Worm (Caenorhabditis elegans) whole organism, L1 larva: ENCODE results near the gene sto-3.

ENCODE experiments used
- C16A3.4 ChIP-seq: fragments of 150-350 bp; optimal IDR thresholded peaks from 2 replicates; lab custom pipeline; 2014; ENCODE audit warnings: missing biosample characterization, missing genetic modification characterization
- F16B12.6 ChIP-seq: fragments of 150-350 bp; optimal IDR thresholded peaks from 2 replicates; lab custom pipeline; 2014; ENCODE audit warnings: missing biosample characterization, missing genetic modification characterization
- alr-1 ChIP-seq: fragments of 200-800 bp; sonication (Bioruptor generic); optimal IDR thresholded peaks from 2 replicates; lab custom pipeline; 2018; ENCODE audit warnings: borderline replicate concordance, mild to moderate bottlenecking, missing genetic modification characterization, missing compliant biosample characterization
- aly-2 ChIP-seq: fragments of 150-350 bp; optimal IDR thresholded peaks from 2 replicates; lab custom pipeline; 2014; ENCODE audit warnings: missing biosample characterization, missing genetic modification characterization
- ama-1 ChIP-seq: fragments of 150-350 bp; optimal IDR thresholded peaks from 2 replicates; lab custom pipeline; 2014
- blmp-1 ChIP-seq: fragments of 150-350 bp; optimal IDR thresholded peaks from 2 replicates; lab custom pipeline; 2014; ENCODE audit warnings: missing biosample characterization, missing genetic modification characterization
- ceh-63 ChIP-seq: fragments of 200-800 bp; sonication (Bioruptor generic); optimal IDR thresholded peaks from 2 replicates; lab custom pipeline; 2018; ENCODE audit warnings: mild to moderate bottlenecking, missing genetic modification characterization, missing compliant biosample characterization
- ceh-8 ChIP-seq: fragments of 200-800 bp; sonication (Bioruptor generic); optimal IDR thresholded peaks from 2 replicates; lab custom pipeline; 2018; ENCODE audit warnings: mild to moderate bottlenecking, missing genetic modification characterization, moderate library complexity, missing compliant biosample characterization
- ceh-82 ChIP-seq, 3 experiments: fragments of 150-350 bp in 1 of 3; sonication (generic microtip) in 2 of 3; optimal IDR thresholded peaks; 2 replicates each; lab custom pipeline; 2014 to 2017; ENCODE audit warnings: missing biosample characterization in 3 of 3, missing genetic modification characterization in 3 of 3
- ceh-90 ChIP-seq: sonication (generic microtip); optimal IDR thresholded peaks from 2 replicates; lab custom pipeline; 2016; ENCODE audit warnings: missing genetic modification characterization, missing compliant biosample characterization
- ces-1 ChIP-seq: fragments of 150-350 bp; optimal IDR thresholded peaks from 2 replicates; lab custom pipeline; 2014; ENCODE audit warnings: missing biosample characterization, missing genetic modification reagents, missing genetic modification characterization
- dsc-1 ChIP-seq: sonication (generic microtip); optimal IDR thresholded peaks from 2 replicates; lab custom pipeline; 2016; ENCODE audit warnings: mild to moderate bottlenecking, missing genetic modification characterization, missing compliant biosample characterization
- efl-1 ChIP-seq, 4 experiments: fragments of 150-350 bp; optimal IDR thresholded peaks in 3 of 4; peaks in 1 of 4; 1 replicate in 1 of 4; 2 replicates in 3 of 4; lab custom pipeline; 2014; ENCODE audit warnings: missing biosample characterization in 2 of 4, missing genetic modification characterization in 2 of 4, missing genetic modification reagents in 2 of 4
- efl-3 ChIP-seq: fragments of 200-800 bp; sonication (Bioruptor generic); optimal IDR thresholded peaks from 2 replicates; lab custom pipeline; 2018; ENCODE audit warnings: mild to moderate bottlenecking, missing genetic modification characterization, missing compliant biosample characterization
- egl-13 ChIP-seq: sonication (generic microtip); optimal IDR thresholded peaks from 2 replicates; lab custom pipeline; 2016; ENCODE audit warnings: missing genotype, missing genetic modification reagents, missing genetic modification characterization, missing compliant biosample characterization
- elt-2 ChIP-seq: sonication (generic microtip); optimal IDR thresholded peaks from 2 replicates; lab custom pipeline; 2016; ENCODE audit warnings: missing genetic modification characterization, mild to moderate bottlenecking, inconsistent platforms, missing compliant biosample characterization, missing genetic modification reagents
- elt-3 ChIP-seq, 6 experiments: fragments of 150-350 bp in 1 of 6; sonication (generic microtip); optimal IDR thresholded peaks; 2 replicates each; lab custom pipeline; 2017 to 2018; ENCODE audit warnings: missing biosample characterization in 6 of 6, missing genetic modification characterization in 6 of 6, inconsistent platforms in 1 of 6
- ets-5 ChIP-seq: fragments of 200-800 bp; sonication (Bioruptor generic); IDR thresholded peaks from 2 replicates; pipeline ENCODE4 v1.3.6; 2022; ENCODE audit warnings: missing genetic modification characterization, missing compliant biosample characterization
- fkh-4 ChIP-seq: sonication (generic microtip); optimal IDR thresholded peaks from 2 replicates; lab custom pipeline; 2016; ENCODE audit warnings: missing compliant biosample characterization, missing genetic modification characterization, borderline replicate concordance
- fkh-8 ChIP-seq: sonication (generic microtip); optimal IDR thresholded peaks from 2 replicates; lab custom pipeline; 2016; ENCODE audit warnings: mild to moderate bottlenecking, missing genetic modification characterization, missing compliant biosample characterization
- fos-1 ChIP-seq: fragments of 150-350 bp; optimal IDR thresholded peaks from 2 replicates; lab custom pipeline; 2014; ENCODE audit warnings: missing biosample characterization, missing genetic modification characterization
- irx-1 ChIP-seq: sonication (generic microtip); optimal IDR thresholded peaks from 2 replicates; lab custom pipeline; 2016; ENCODE audit warnings: missing genetic modification characterization, missing compliant biosample characterization
- lin-14 ChIP-seq: fragments of 200-800 bp; sonication (Bioruptor generic); optimal IDR thresholded peaks from 2 replicates; lab custom pipeline; 2018; ENCODE audit warnings: mild to moderate bottlenecking, missing genetic modification characterization, moderate library complexity, missing compliant biosample characterization
- mab-9 ChIP-seq: fragments of 200-800 bp; sonication (Bioruptor generic); IDR thresholded peaks from 2 replicates; pipeline ENCODE4 v1.3.6; 2022; ENCODE audit warnings: missing genetic modification reagents, missing genetic modification characterization, missing compliant biosample characterization
- mep-1 ChIP-seq: fragments of 150-350 bp; optimal IDR thresholded peaks from 2 replicates; lab custom pipeline; 2014; ENCODE audit warnings: missing biosample characterization, missing genetic modification characterization
- nhr-11 ChIP-seq: fragments of 150-350 bp; optimal IDR thresholded peaks from 2 replicates; lab custom pipeline; 2014; ENCODE audit warnings: missing biosample characterization, missing genetic modification characterization
- nhr-19 ChIP-seq: fragments of 200-800 bp; sonication (Bioruptor generic); conservative IDR thresholded peaks from 2 replicates; pipeline ENCODE4 v1.3.6; 2022; ENCODE audit warnings: missing genetic modification characterization, missing compliant biosample characterization
- nhr-237 ChIP-seq: fragments of 150-350 bp; optimal IDR thresholded peaks from 2 replicates; lab custom pipeline; 2014; ENCODE audit warnings: missing biosample characterization, missing genetic modification characterization
- nhr-47 ChIP-seq: sonication (generic microtip); optimal IDR thresholded peaks from 2 replicates; lab custom pipeline; 2016; ENCODE audit warnings: mild to moderate bottlenecking, missing genetic modification characterization, moderate library complexity, missing compliant biosample characterization
- nhr-71 ChIP-seq: sonication (generic microtip); optimal IDR thresholded peaks from 2 replicates; lab custom pipeline; 2016; ENCODE audit warnings: mild to moderate bottlenecking, missing genetic modification characterization, moderate library complexity, missing compliant biosample characterization
- nhr-85 ChIP-seq: sonication (generic microtip); peaks from one replicate; lab custom pipeline; 2016; ENCODE audit warnings: missing genetic modification characterization, inconsistent platforms, missing compliant biosample characterization
- snu-23 ChIP-seq: sonication (generic microtip); optimal IDR thresholded peaks from 2 replicates; lab custom pipeline; 2016; ENCODE audit warnings: missing genetic modification characterization, missing compliant biosample characterization
- sup-37 ChIP-seq: fragments of 200-800 bp; sonication (Bioruptor generic); optimal IDR thresholded peaks from 2 replicates; lab custom pipeline; 2018; ENCODE audit warnings: mild to moderate bottlenecking, missing genetic modification characterization, missing compliant biosample characterization
- ztf-4 ChIP-seq: fragments of 150-350 bp; optimal IDR thresholded peaks from 2 replicates; lab custom pipeline; 2014; ENCODE audit warnings: missing biosample characterization, missing genetic modification characterization

The sto-3 gene

DNA sequence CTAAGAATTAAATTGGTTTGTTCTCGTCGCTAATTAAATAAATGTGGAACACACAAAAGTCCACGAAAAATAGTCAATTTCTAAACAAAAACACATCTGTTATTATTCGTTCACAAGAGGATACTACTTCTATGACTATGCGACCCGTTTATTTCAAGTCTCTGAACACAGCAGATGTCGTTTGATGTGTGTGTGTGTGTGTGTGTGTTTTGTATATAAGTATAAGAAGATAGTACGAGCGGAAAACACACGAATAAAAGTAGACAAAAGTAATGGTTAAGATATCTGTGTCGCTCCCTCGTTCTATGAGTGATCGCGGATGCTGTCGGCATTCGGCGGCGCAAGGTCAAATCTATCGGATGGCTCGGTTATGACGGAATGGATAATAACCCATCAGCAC is 23.1 kb downstream of the sto-3 start:
- TF ChIP-seq snu-23 (GFP tag; lab: Kevin White, UChicago) (peak; percentile 16), nhr-19 (GFP tag; lab: Robert Waterston, UW) (peak; percentile 29; the same call in 1 of the 2 replicates), aly-2 (tag; lab: Kevin White, UChicago) (no peak), blmp-1 (tag; lab: Kevin White, UChicago) (peak; percentile 6), elt-3 (tag; optimal IDR thresholded peaks at IDR 0.05; lab: Kevin White, UChicago) (peak in 1 of 6 experiments; percentile 23), nhr-71 (tag; lab: Kevin White, UChicago) (peak; percentile 22), nhr-85 (tag; lab: Kevin White, UChicago) (peak; percentile 72), nhr-47 (no peak), lin-14 (GFP tag; lab: Kevin White, UChicago) (peak; percentile 57)
- TF ChIP-seq, all 84 proteins: peak for 7

DNA sequence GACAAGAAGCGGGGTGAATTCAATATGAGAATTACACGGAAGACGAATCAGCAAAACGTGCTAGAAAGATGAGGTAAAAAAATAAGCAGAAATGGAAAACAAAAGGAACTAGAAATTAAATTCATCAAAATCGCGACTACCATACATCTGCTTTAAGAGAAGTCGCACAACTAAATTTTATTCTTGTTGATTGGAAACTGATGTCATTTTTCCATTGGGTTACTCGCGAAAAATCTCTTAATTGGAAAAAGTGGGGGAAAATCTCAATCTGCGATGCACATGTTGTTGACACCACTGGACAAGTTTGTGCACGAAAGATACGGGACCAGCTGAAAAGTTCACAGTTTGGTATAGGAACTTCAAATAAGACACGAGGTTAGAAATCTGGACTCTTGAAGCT is 25.0 kb downstream of the sto-3 start:
- peak; percentile 97 for TF ChIP-seq dsc-1 (tag; lab: Kevin White, UChicago)
- TF ChIP-seq sup-37 (GFP tag; lab: Kevin White, UChicago): no peak
- TF ChIP-seq fkh-4 (tag; lab: Kevin White, UChicago): peak; percentile 89

DNA sequence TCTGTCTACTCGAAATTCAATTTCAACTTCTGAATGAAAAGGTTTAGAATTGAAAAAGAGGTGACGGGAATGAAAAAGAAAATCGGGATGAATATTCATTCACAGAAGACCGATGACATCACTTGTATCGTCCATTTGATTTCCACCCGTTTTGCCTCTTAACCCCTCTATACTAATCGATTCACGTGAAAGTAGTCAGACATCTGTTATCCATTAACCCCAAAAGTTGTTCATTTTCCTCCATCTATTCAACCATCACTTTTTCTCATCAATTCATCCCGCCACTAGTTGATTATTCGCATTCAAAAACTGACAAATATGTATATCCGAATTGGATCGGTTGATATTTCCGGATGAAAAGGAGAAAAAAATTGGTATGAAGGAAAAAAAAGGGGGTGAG is 29.4 kb downstream of the sto-3 start:
- TF ChIP-seq lin-14 (GFP tag; lab: Kevin White, UChicago) (peak; percentile 23), nhr-85 (tag; lab: Kevin White, UChicago) (peak; percentile 35), egl-13 (peak; percentile 20), ces-1 (GFP tag; lab: Kevin White, UChicago) (no peak), snu-23 (GFP tag; lab: Kevin White, UChicago) (no peak), dsc-1 (tag; lab: Kevin White, UChicago) (peak; percentile 93), fkh-4 (tag; lab: Kevin White, UChicago) (peak; percentile 71)

DNA sequence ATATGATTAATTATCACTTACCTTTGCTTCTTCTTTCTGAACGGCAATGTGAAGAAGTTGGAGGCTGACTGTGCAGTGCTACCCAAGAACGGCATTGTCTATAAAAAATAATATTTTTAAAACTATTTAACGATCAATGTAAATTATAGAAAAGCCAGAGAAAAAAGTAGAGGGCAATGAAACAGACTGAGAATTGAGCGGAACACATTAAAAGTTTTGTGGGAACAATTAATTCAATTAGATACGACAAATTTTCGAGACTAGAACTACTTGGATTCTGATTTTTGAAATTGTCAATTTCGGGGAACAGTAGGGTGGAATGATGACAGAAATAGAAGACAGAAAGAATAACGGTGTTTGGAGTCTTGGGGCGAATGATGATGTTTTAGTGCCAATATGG is 30.3 kb downstream of the sto-3 start, which contains the start of gene F52D10.2:
TSS of gene F52D10.2 (minus strand) at position 101 of the 400 bp plus-strand sequence.
- no peak for TF ChIP-seq F16B12.6
- no peak for TF ChIP-seq ceh-63
- no peak for TF ChIP-seq fkh-4 (tag; lab: Kevin White, UChicago)
- no peak for TF ChIP-seq efl-3 (GFP tag; lab: Kevin White, UChicago)
- TF ChIP-seq C16A3.4: no peak
- TF ChIP-seq ceh-82 (tag; optimal IDR thresholded peaks at IDR 0.05; lab: Kevin White, UChicago): no peak
- no peak for TF ChIP-seq nhr-237

DNA sequence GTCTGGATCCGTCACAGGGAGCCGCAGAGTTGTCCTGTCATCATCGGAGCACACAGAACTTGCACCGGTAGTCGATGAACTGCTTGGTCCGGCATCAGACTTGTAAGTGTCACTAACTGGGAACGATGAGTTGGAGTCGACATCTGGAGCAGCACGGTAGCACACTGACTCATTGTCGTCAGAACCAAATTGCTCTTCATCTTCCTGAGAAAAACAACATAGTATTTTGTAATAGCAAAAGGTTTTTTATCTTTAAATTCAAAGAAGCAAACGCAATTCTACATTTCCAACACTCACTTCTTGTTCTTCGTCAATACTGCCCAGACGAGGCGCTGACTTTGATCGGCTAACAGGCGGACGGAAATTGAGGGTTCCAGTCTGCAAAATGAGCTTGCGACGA is 31.4 kb downstream of the sto-3 start:
- TF ChIP-seq efl-1 (optimal IDR thresholded peaks at IDR 0.05; lab: Kevin White, UChicago) (no peak), efl-1 (GFP tag; optimal IDR thresholded peaks at IDR 0.05 in 1 of 2; lab: Kevin White, UChicago) (peak in 1 of 2 experiments; percentile 91), nhr-11 (tag; lab: Kevin White, UChicago) (no peak)
- TF ChIP-seq, all 84 proteins: peak for 1

DNA sequence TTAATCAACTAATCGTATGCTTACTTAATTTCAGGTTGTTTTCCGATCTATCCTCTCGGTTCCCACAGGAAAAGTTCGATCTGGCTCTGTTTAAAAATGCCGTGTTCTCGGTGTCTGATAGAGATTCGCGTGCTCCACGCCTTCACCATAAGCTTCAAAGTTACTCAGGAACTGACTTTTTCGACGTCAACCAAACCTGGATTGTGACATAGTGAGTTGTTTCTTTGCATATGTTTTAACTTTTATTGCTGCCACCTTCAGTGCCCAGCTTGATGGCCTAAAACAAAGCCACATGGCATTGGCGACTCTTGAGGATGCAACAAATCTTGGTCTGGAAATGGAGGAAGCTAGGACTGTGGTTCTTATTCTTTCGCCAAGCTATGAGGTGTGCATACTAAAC is 36.0 kb downstream of the sto-3 start:
- TF ChIP-seq dsc-1 (tag; lab: Kevin White, UChicago) (peak; percentile 69), ceh-90 (tag; lab: Kevin White, UChicago) (no peak)
- TF ChIP-seq, all 84 proteins: peak for 1

DNA sequence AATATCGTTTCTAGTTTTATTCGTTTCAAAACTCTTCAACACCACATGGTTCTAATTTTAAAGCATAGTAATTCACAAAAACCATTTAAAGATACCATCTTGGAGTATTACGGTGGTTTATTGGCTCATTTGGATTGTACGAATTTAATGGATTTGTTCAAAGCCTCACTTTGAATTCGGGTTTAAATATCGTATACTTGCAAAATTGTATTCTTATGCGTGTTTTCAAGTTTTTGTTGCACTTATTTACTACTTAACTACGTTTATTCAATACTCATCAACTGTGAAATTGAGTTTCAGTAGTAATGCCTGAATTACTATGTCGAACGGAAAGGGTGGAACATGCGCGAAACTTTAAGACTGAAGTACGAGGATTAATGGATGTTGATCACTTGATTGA is 36.5 kb downstream of the sto-3 start, which contains the start of gene abts-2:
TSS of gene abts-2 (plus strand) at position 301 of the 400 bp plus-strand sequence.
- TF ChIP-seq lin-14 (GFP tag; lab: Kevin White, UChicago) (no peak), ama-1 (lab: Kevin White, UChicago) (no peak), elt-2 (tag; lab: Kevin White, UChicago) (no peak), nhr-237 (no peak), nhr-19 (GFP tag; lab: Robert Waterston, UW) (no peak), mab-9 (no peak), irx-1 (no peak), fkh-8 (no peak), nhr-85 (tag; lab: Kevin White, UChicago) (no peak), alr-1 (tag; lab: Kevin White, UChicago) (no peak), ceh-8 (no peak), fos-1 (tag; lab: Kevin White, UChicago) (no peak), aly-2 (tag; lab: Kevin White, UChicago) (no peak), mep-1 (no peak), ztf-4 (tag; lab: Kevin White, UChicago) (no peak), C16A3.4 (no peak), ets-5 (GFP tag; lab: Robert Waterston, UW) (no peak)
